Worm (Caenorhabditis elegans) whole organism, L2 larva: ENCODE measurements around the gene T14B1.1.
A peak's percentile ranks its signal among the peaks of the same experiment; 100 is the strongest.

ENCODE experiments used
- C34F6.9 ChIP-seq: fragments of 150-350 bp; optimal IDR thresholded peaks from 2 replicates; lab custom pipeline; 2014; ENCODE audit warnings: missing biosample characterization, missing genetic modification characterization
- F13H6.1 ChIP-seq: sonication (generic microtip); optimal IDR thresholded peaks from 2 replicates; lab custom pipeline; 2016; ENCODE audit warnings: missing genetic modification characterization, missing compliant biosample characterization
- R02D3.7 ChIP-seq: fragments of 150-350 bp; optimal IDR thresholded peaks from 2 replicates; lab custom pipeline; 2014; ENCODE audit warnings: missing biosample characterization, missing genetic modification characterization
- Y55F3AM.14 ChIP-seq: fragments of 200-800 bp; sonication (Bioruptor generic); optimal IDR thresholded peaks from 2 replicates; lab custom pipeline; 2018; ENCODE audit warnings: mild to moderate bottlenecking, missing genetic modification characterization, missing compliant biosample characterization
- ZK546.5 ChIP-seq: sonication (generic microtip); optimal IDR thresholded peaks from 2 replicates; lab custom pipeline; 2017; ENCODE audit warnings: missing biosample characterization, missing genetic modification characterization
- alr-1 ChIP-seq: fragments of 150-350 bp; optimal IDR thresholded peaks from 2 replicates; lab custom pipeline; 2014; ENCODE audit warnings: missing biosample characterization, missing genetic modification characterization
- ama-1 ChIP-seq: fragments of 150-350 bp; optimal IDR thresholded peaks from 2 replicates; lab custom pipeline; 2018; ENCODE audit warnings: inconsistent platforms
- blmp-1 ChIP-seq: sonication (generic microtip); optimal IDR thresholded peaks from 2 replicates; lab custom pipeline; 2017; ENCODE audit warnings: missing genetic modification characterization, mild to moderate bottlenecking, missing compliant biosample characterization, antibody characterized with exemption, moderate library complexity; ENCODE audit not compliant: insufficient read depth
- ceh-16 ChIP-seq: fragments of 150-350 bp; optimal IDR thresholded peaks from 2 replicates; lab custom pipeline; 2014; ENCODE audit warnings: missing biosample characterization, missing genetic modification characterization
- ceh-82 ChIP-seq: fragments of 150-350 bp; optimal IDR thresholded peaks from 2 replicates; lab custom pipeline; 2014; ENCODE audit warnings: missing biosample characterization, missing genetic modification characterization
- crh-2 ChIP-seq: sonication (generic microtip); optimal IDR thresholded peaks from 2 replicates; lab custom pipeline; 2017; ENCODE audit warnings: missing biosample characterization, missing genetic modification characterization
- dmd-4 ChIP-seq: sonication (generic microtip); optimal IDR thresholded peaks from 2 replicates; lab custom pipeline; 2017; ENCODE audit warnings: missing biosample characterization, missing genetic modification characterization
- elt-1 ChIP-seq: fragments of 150-350 bp; optimal IDR thresholded peaks from 2 replicates; lab custom pipeline; 2014; ENCODE audit warnings: missing biosample characterization, missing genetic modification characterization
- elt-3 ChIP-seq: sonication (generic microtip); optimal IDR thresholded peaks from 2 replicates; lab custom pipeline; 2017; ENCODE audit warnings: missing biosample characterization, missing genetic modification characterization
- fos-1 ChIP-seq: fragments of 150-350 bp; optimal IDR thresholded peaks from 2 replicates; lab custom pipeline; 2014; ENCODE audit warnings: missing biosample characterization, missing genetic modification characterization
- gmeb-1 ChIP-seq: fragments of 150-350 bp; optimal IDR thresholded peaks from 2 replicates; lab custom pipeline; 2014; ENCODE audit warnings: missing biosample characterization, missing genetic modification characterization
- lin-13 ChIP-seq: fragments of 150-350 bp; optimal IDR thresholded peaks from 2 replicates; lab custom pipeline; 2014; ENCODE audit warnings: missing biosample characterization, missing genetic modification reagents, missing genetic modification characterization
- lin-39 ChIP-seq: fragments of 150-350 bp; optimal IDR thresholded peaks from 2 replicates; lab custom pipeline; 2014; ENCODE audit warnings: missing biosample characterization, missing genetic modification reagents, missing genetic modification characterization
- lsy-2 ChIP-seq, 2 experiments: fragments of 150-350 bp in 1 of 2; sonication (generic microtip) in 1 of 2; optimal IDR thresholded peaks; 2 replicates each; lab custom pipeline; 2014 to 2017; ENCODE audit warnings: missing biosample characterization in 2 of 2, missing genetic modification characterization in 2 of 2
- mab-5 ChIP-seq: fragments of 150-350 bp; optimal IDR thresholded peaks from 2 replicates; lab custom pipeline; 2014; ENCODE audit warnings: missing biosample characterization, missing genetic modification characterization
- mdl-1 ChIP-seq, 2 experiments: fragments of 150-350 bp in 1 of 2; sonication (generic microtip) in 1 of 2; optimal IDR thresholded peaks; 2 replicates each; lab custom pipeline; 2017; ENCODE audit warnings: missing biosample characterization in 2 of 2, missing genetic modification characterization in 2 of 2
- nhr-10 ChIP-seq: sonication (generic microtip); optimal IDR thresholded peaks from 2 replicates; lab custom pipeline; 2017; ENCODE audit warnings: missing biosample characterization, missing genetic modification characterization
- nhr-11 ChIP-seq: fragments of 150-350 bp; optimal IDR thresholded peaks from 2 replicates; lab custom pipeline; 2014; ENCODE audit warnings: missing biosample characterization, missing genetic modification characterization
- nhr-129 ChIP-seq: fragments of 150-350 bp; optimal IDR thresholded peaks from 2 replicates; lab custom pipeline; 2014; ENCODE audit warnings: missing biosample characterization, missing genetic modification characterization
- nhr-21 ChIP-seq: fragments of 150-350 bp; optimal IDR thresholded peaks from 2 replicates; lab custom pipeline; 2014; ENCODE audit warnings: missing biosample characterization, missing genetic modification characterization
- nhr-23 ChIP-seq: fragments of 150-350 bp; optimal IDR thresholded peaks from 2 replicates; lab custom pipeline; 2014; ENCODE audit warnings: missing biosample characterization, missing genetic modification reagents, missing genetic modification characterization
- nhr-237 ChIP-seq: fragments of 150-350 bp; optimal IDR thresholded peaks from 2 replicates; lab custom pipeline; 2014; ENCODE audit warnings: missing biosample characterization, missing genetic modification characterization
- nhr-77 ChIP-seq: fragments of 150-350 bp; optimal IDR thresholded peaks from 2 replicates; lab custom pipeline; 2014; ENCODE audit warnings: missing biosample characterization, missing genetic modification characterization
- peb-1 ChIP-seq: fragments of 150-350 bp; optimal IDR thresholded peaks from 2 replicates; lab custom pipeline; 2014; ENCODE audit warnings: missing biosample characterization, missing genetic modification characterization
- sem-4 ChIP-seq: fragments of 150-350 bp; optimal IDR thresholded peaks from 2 replicates; lab custom pipeline; 2014; ENCODE audit warnings: missing biosample characterization, missing genetic modification reagents, missing genetic modification characterization
- skn-1 ChIP-seq: sonication (generic microtip); optimal IDR thresholded peaks from 2 replicates; lab custom pipeline; 2017; ENCODE audit warnings: missing biosample characterization, missing genetic modification characterization
- sma-3 ChIP-seq: sonication (generic microtip); optimal IDR thresholded peaks from 2 replicates; lab custom pipeline; 2016; ENCODE audit warnings: missing genetic modification reagents, missing genetic modification characterization, missing compliant biosample characterization
- sma-9 ChIP-seq, 2 experiments: fragments of 150-350 bp in 1 of 2; sonication (generic microtip) in 1 of 2; optimal IDR thresholded peaks; 2 replicates each; lab custom pipeline; 2014 to 2016; ENCODE audit warnings: missing genetic modification characterization in 2 of 2, mild to moderate bottlenecking in 1 of 2, missing biosample characterization in 1 of 2, missing compliant biosample characterization in 1 of 2, missing genetic modification reagents in 1 of 2, moderate library complexity in 1 of 2
- snpc-4 ChIP-seq: fragments of 150-350 bp; optimal IDR thresholded peaks from 2 replicates; lab custom pipeline; 2014; ENCODE audit warnings: missing biosample characterization, missing genetic modification characterization
- unc-39 ChIP-seq: fragments of 150-350 bp; optimal IDR thresholded peaks from 2 replicates; lab custom pipeline; 2014; ENCODE audit warnings: missing biosample characterization, missing genetic modification characterization
- unc-55 ChIP-seq: fragments of 150-350 bp; sonication (generic microtip); optimal IDR thresholded peaks from 3 replicates; lab custom pipeline; 2014; ENCODE audit warnings: missing biosample characterization, missing genetic modification reagents, missing genetic modification characterization
- unc-62 ChIP-seq: fragments of 150-350 bp; optimal IDR thresholded peaks from 2 replicates; lab custom pipeline; 2014; ENCODE audit warnings: missing biosample characterization, missing genetic modification reagents, missing genetic modification characterization
- zag-1 ChIP-seq: fragments of 150-350 bp; optimal IDR thresholded peaks from 2 replicates; lab custom pipeline; 2014; ENCODE audit warnings: missing biosample characterization, missing genetic modification characterization
- ztf-1 ChIP-seq: fragments of 200-800 bp; sonication (Bioruptor generic); conservative IDR thresholded peaks from 2 replicates; pipeline ENCODE4 v1.3.6; 2022; ENCODE audit warnings: missing genetic modification characterization, missing compliant biosample characterization
- ztf-11 ChIP-seq: sonication (generic microtip); optimal IDR thresholded peaks from 2 replicates; lab custom pipeline; 2017; ENCODE audit warnings: missing biosample characterization, missing genetic modification characterization

Gene T14B1.1

ce11 chrX:9668554-9668953 is at the start of gene T14B1.1:
Gene T14B1.1, minus strand, starts transcription at chrX:9668723.
- TF ChIP-seq lsy-2 (tag; optimal IDR thresholded peaks at IDR 0.05; lab: Kevin White, UChicago) (peak in 1 of 2 experiments; percentile 22), sma-3 (GFP tag; lab: Kevin White, UChicago) (no peak), peb-1 (tag; lab: Kevin White, UChicago) (no peak), C34F6.9 (tag; lab: Kevin White, UChicago) (peak; percentile 40), unc-55 (peak; percentile 39), nhr-10 (tag; lab: Kevin White, UChicago) (no peak), nhr-23 (tag; lab: Kevin White, UChicago) (no peak), crh-2 (peak; percentile 6), ama-1 (lab: Kevin White, UChicago) (no peak), nhr-129 (tag; lab: Kevin White, UChicago) (peak; percentile 55), F13H6.1 (tag; lab: Kevin White, UChicago) (peak; percentile 59), sem-4 (no peak), blmp-1 (tag; lab: Kevin White, UChicago) (no peak), ztf-1 (GFP tag; lab: Robert Waterston, UW) (no peak), lin-13 (peak; percentile 3), ZK546.5 (tag; lab: Kevin White, UChicago) (no peak), zag-1 (tag; lab: Kevin White, UChicago) (peak; percentile 12), mdl-1 (tag; optimal IDR thresholded peaks at IDR 0.05; lab: Kevin White, UChicago) (peak in 1 of 2 experiments; percentile 46), elt-3 (no peak), nhr-21 (tag; lab: Kevin White, UChicago) (no peak)

DNA sequence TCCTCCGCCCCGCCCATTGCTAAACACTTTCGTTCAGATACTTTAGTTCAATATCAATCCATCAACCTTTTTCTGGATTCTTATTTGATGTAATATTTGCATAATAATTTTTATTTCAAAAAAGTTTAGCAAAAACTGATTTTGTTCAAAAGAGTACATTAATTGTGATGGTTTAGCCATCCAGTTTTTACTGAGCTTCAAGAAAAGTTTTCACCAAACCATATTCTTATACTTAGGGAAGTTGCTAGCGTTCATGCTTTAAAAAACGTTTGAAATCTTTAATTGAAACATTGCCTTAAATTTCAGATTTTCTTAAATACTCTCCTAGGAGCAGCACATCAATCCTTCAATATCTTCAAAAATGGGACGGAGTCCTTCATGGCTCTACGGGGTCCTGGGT is 48.7 kb upstream of the T14B1.1 start, which contains the start of gene him-4:
Gene him-4 (plus strand): TSS at position 301 of the 400 bp plus-strand sequence.
- TF ChIP-seq gmeb-1 (no peak), fos-1 (tag; lab: Kevin White, UChicago) (no peak), unc-39 (tag; lab: Kevin White, UChicago) (no peak), F13H6.1 (tag; lab: Kevin White, UChicago) (no peak), nhr-23 (tag; lab: Kevin White, UChicago) (no peak), ZK546.5 (tag; lab: Kevin White, UChicago) (no peak), nhr-129 (tag; lab: Kevin White, UChicago) (no peak), nhr-77 (no peak), lin-13 (no peak), nhr-237 (no peak), ztf-11 (tag; lab: Kevin White, UChicago) (no peak), C34F6.9 (tag; lab: Kevin White, UChicago) (no peak), ztf-1 (GFP tag; lab: Robert Waterston, UW) (no peak), elt-1 (tag; lab: Kevin White, UChicago) (no peak), ceh-16 (tag; lab: Kevin White, UChicago) (no peak), unc-55 (no peak)

DNA sequence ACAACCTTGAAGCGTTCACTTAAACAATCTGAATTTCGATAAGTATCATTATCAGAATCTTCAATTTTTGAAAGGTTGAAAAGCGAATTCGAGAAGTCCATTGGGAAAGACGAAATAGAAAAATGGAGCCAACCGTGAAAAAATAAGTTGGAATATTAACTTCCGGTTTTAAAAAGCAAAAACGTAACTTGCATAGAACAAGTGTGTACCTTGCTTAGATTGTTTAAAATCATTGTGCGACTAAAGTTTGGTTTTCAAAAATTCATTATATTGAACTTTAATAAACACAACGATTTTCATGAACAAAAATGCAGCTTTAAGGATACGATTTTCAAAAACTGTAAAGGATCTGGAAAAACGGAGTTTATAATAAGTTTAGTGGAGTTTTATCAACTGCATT is 45.1 kb upstream of the T14B1.1 start, which contains the start of gene F15G9.2:
Gene F15G9.2 (minus strand): TSS at position 101 of the 400 bp plus-strand sequence.
- TF ChIP-seq lin-39 (tag; lab: Kevin White, UChicago) (no peak), lin-13 (no peak), dmd-4 (no peak), nhr-21 (tag; lab: Kevin White, UChicago) (no peak), unc-55 (no peak), blmp-1 (tag; lab: Kevin White, UChicago) (no peak), mab-5 (tag; lab: Kevin White, UChicago) (no peak), F13H6.1 (tag; lab: Kevin White, UChicago) (no peak), skn-1 (tag; lab: Kevin White, UChicago) (no peak), nhr-11 (no peak), unc-62 (no peak), C34F6.9 (tag; lab: Kevin White, UChicago) (no peak), crh-2 (no peak), sma-9 (GFP tag; optimal IDR thresholded peaks at IDR 0.05; lab: Kevin White, UChicago) (no peak), sma-9 (tag; optimal IDR thresholded peaks at IDR 0.05; lab: Kevin White, UChicago) (no peak), fos-1 (tag; lab: Kevin White, UChicago) (no peak), alr-1 (no peak), snpc-4 (tag; lab: Kevin White, UChicago) (no peak), ztf-11 (tag; lab: Kevin White, UChicago) (no peak)

ce11 chrX:9709462-9709861 is 40.9 kb upstream of the T14B1.1 start, which contains the start of gene F15G9.6:
Gene F15G9.6, plus strand, starts transcription at chrX:9709762.
- TF ChIP-seq gmeb-1: no peak
- no peak for TF ChIP-seq ZK546.5 (tag; lab: Kevin White, UChicago)
- no peak for TF ChIP-seq ztf-1 (GFP tag; lab: Robert Waterston, UW)
- TF ChIP-seq R02D3.7 (tag; lab: Kevin White, UChicago): no peak
- no peak for TF ChIP-seq Y55F3AM.14 (GFP tag; lab: Kevin White, UChicago)
- TF ChIP-seq ceh-82 (tag; lab: Kevin White, UChicago): no peak
- TF ChIP-seq mdl-1 (tag; optimal IDR thresholded peaks at IDR 0.05; lab: Kevin White, UChicago): no peak
- no peak for TF ChIP-seq lin-39 (tag; lab: Kevin White, UChicago)
